Fruit fly (Drosophila melanogaster) whole organism, adult: Measurements from ENCODE around the gene lectin-24A.

Experiments used
- CG12768 ChIP-seq: fragments of 200-800 bp; sonication (Bioruptor generic); optimal IDR thresholded peaks from 2 replicates; lab custom pipeline; 2017; ENCODE audit warnings: missing biosample characterization, missing genetic modification characterization, mild to moderate bottlenecking, moderate library complexity, missing genetic modification reagents
- CG1620 ChIP-seq: fragments of 200-800 bp; sonication (Bioruptor generic); optimal IDR thresholded peaks from 2 replicates; lab custom pipeline; 2016; ENCODE audit warnings: missing biosample characterization, missing genetic modification characterization
- CG33017 ChIP-seq: fragments of 200-800 bp; sonication (Bioruptor generic); optimal IDR thresholded peaks from 2 replicates; lab custom pipeline; 2018; ENCODE audit warnings: missing biosample characterization, mild to moderate bottlenecking, missing genetic modification characterization, moderate library complexity
- CG5204 ChIP-seq: fragments of 200-800 bp; sonication (Bioruptor generic); optimal IDR thresholded peaks from 2 replicates; lab custom pipeline; 2016; ENCODE audit warnings: missing biosample characterization, missing genetic modification characterization
- Hr96 ChIP-seq: fragments of 200-800 bp; sonication (Bioruptor generic); optimal IDR thresholded peaks from 2 replicates; lab custom pipeline; 2016; ENCODE audit warnings: missing biosample characterization, missing genetic modification characterization
- cnc ChIP-seq, 2 experiments: fragments of >200 bp; optimal IDR thresholded peaks; 2 replicates each; lab custom pipeline; 2017
- kay ChIP-seq: fragments of 200-800 bp; sonication (Bioruptor generic); peaks from one replicate; lab custom pipeline; 2016; ENCODE audit warnings: missing biosample characterization, missing genetic modification characterization, borderline replicate concordance
- pad ChIP-seq: fragments of 200-800 bp; sonication (Bioruptor generic); optimal IDR thresholded peaks from 3 replicates; lab custom pipeline; 2017; ENCODE audit warnings: missing biosample characterization, missing genetic modification characterization, mild to moderate bottlenecking, moderate library complexity, missing genetic modification reagents
- tj ChIP-seq: fragments of 200-800 bp; sonication (Bioruptor generic); optimal IDR thresholded peaks from 3 replicates; lab custom pipeline; 2017; ENCODE audit warnings: missing biosample characterization, mild to moderate bottlenecking, missing genetic modification characterization, moderate library complexity

DNA sequence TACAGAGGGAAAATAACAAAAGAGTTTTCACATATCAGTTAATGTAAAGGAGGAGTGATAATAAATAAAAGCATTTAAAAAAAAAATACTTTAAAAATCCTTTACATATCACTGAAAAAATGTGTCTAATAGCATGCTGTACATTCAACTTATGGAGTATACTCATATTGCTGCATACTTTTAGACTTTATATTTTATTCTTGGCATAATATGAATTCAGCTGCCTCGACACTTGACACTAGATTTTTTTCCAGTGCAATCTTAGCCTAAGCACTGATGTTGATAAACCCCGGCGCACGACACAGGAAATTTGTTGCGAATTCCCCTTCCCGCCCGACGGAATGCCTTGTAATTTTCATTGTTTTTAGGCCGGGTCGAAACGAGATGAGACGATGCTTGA lies 22.9 kb upstream of the lectin-24A start:
- TF ChIP-seq CG12768 (no peak), kay (GFP tag; lab: Kevin White, UChicago) (no peak), Hr96 (GFP tag; lab: Kevin White, UChicago) (no peak), CG1620 (no peak), pad (GFP tag; lab: Kevin White, UChicago) (no peak), tj (no peak), CG5204 (GFP tag; lab: Kevin White, UChicago) (no peak), cnc (optimal IDR thresholded peaks at IDR 0.05; lab: Kevin White, UChicago) (no peak), CG33017 (no peak)
